Worm (Caenorhabditis elegans) whole organism, L4/young adult: Measurements from ENCODE around the gene C36A4.10.

Source experiments
- W03F9.2 ChIP-seq: fragments of 150-350 bp; optimal IDR thresholded peaks from 2 replicates; lab custom pipeline; 2014; ENCODE audit warnings: missing biosample characterization, missing genetic modification characterization
- dao-5 ChIP-seq: sonication (generic microtip); optimal IDR thresholded peaks from 2 replicates; lab custom pipeline; 2016; ENCODE audit warnings: missing genotype, missing genetic modification characterization, moderate library complexity, missing compliant biosample characterization
- him-1 ChIP-seq: sonication (generic microtip); optimal IDR thresholded peaks from 2 replicates; lab custom pipeline; 2016; ENCODE audit warnings: missing genotype, missing genetic modification reagents, missing genetic modification characterization, missing compliant biosample characterization

ce11 chrIII:3806883-3807282, 24.4 kb downstream of the C36A4.10 start:
- TF ChIP-seq him-1 (no peak), W03F9.2 (tag; lab: Kevin White, UChicago) (no peak), dao-5 (tag; lab: Kevin White, UChicago) (no peak)
